Worm (Caenorhabditis elegans) whole organism, L4 larva: Measurements from ENCODE around the gene C31H1.5.

Experiments used
- T20F7.1 ChIP-seq: fragments of 200-800 bp; sonication (Bioruptor generic); optimal IDR thresholded peaks from 2 replicates; lab custom pipeline; 2018; ENCODE audit warnings: mild to moderate bottlenecking, missing genetic modification characterization, missing compliant biosample characterization
- ceh-62 ChIP-seq: sonication (generic microtip); optimal IDR thresholded peaks from 2 replicates; lab custom pipeline; 2017; ENCODE audit warnings: missing biosample characterization, missing genetic modification characterization
- ces-1 ChIP-seq: fragments of 150-350 bp; sonication (generic microtip); optimal IDR thresholded peaks from 4 replicates; lab custom pipeline; 2014; ENCODE audit warnings: missing biosample characterization, missing genetic modification reagents, missing genetic modification characterization
- egl-27 ChIP-seq: sonication (generic microtip); optimal IDR thresholded peaks from 3 replicates; lab custom pipeline; 2017; ENCODE audit warnings: missing biosample characterization, missing genetic modification reagents, missing genetic modification characterization
- jun-1 ChIP-seq: fragments of 150-350 bp; optimal IDR thresholded peaks from 2 replicates; lab custom pipeline; 2014; ENCODE audit warnings: missing biosample characterization, missing genetic modification reagents, missing genetic modification characterization
- nhr-11 ChIP-seq: fragments of 150-350 bp; optimal IDR thresholded peaks from 2 replicates; lab custom pipeline; 2014; ENCODE audit warnings: missing biosample characterization, missing genetic modification characterization
- nhr-237 ChIP-seq: sonication (generic microtip); optimal IDR thresholded peaks from 2 replicates; lab custom pipeline; 2017; ENCODE audit warnings: missing biosample characterization, missing genetic modification characterization
- nhr-25 ChIP-seq: sonication (generic microtip); optimal IDR thresholded peaks from 2 replicates; lab custom pipeline; 2017; ENCODE audit warnings: missing genetic modification characterization, mild to moderate bottlenecking, missing compliant biosample characterization, antibody characterized with exemption, moderate library complexity, borderline replicate concordance; ENCODE audit not compliant: insufficient read depth
- pha-4 ChIP-seq, 2 experiments: fragments of 150-350 bp in 1 of 2; fragments of 200-800 bp in 1 of 2; sonication (Bioruptor generic) in 1 of 2; IDR thresholded peaks in 1 of 2; optimal IDR thresholded peaks in 1 of 2; 2 replicates each; pipeline versions ENCODE4 v1.3.6 to Lab custom; 2014 to 2022; ENCODE audit warnings: missing genetic modification characterization in 2 of 2, missing genetic modification reagents in 2 of 2, missing biosample characterization in 1 of 2, missing compliant biosample characterization in 1 of 2
- pqm-1 ChIP-seq: sonication (generic microtip); optimal IDR thresholded peaks from 2 replicates; lab custom pipeline; 2017; ENCODE audit warnings: missing biosample characterization, missing genetic modification characterization
- zag-1 ChIP-seq: fragments of 150-350 bp; optimal IDR thresholded peaks from 2 replicates; lab custom pipeline; 2014; ENCODE audit warnings: missing biosample characterization, missing genetic modification characterization

DNA sequence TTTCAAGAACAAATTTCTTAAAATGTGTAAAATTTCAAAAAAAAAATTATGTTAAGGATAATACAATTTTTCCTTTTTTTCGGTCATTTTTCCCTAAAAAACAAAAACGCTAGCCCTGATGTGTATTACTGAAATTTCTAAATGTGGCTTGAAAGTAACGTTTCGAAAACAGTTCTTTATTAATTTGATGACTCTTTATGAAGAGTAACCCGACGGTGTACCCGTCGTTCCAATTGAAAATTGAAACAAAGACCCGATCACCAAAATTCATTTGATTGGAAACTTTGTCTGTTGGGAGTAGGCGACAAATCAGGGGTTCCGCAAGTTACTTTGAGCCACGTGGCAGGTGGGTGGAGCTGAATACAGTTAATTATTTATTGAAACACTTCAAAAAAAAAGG is 36.2 kb upstream of the C31H1.5 start:
- TF ChIP-seq pha-4 (GFP tag; IDR thresholded peaks at IDR 0.05; lab: Robert Waterston, UW) (no peak), pha-4 (tag; optimal IDR thresholded peaks at IDR 0.05; lab: Kevin White, UChicago) (no peak), pqm-1 (tag; lab: Kevin White, UChicago) (no peak), zag-1 (no peak), ceh-62 (tag; lab: Kevin White, UChicago) (no peak), nhr-11 (tag; lab: Kevin White, UChicago) (no peak), ces-1 (GFP tag; lab: Kevin White, UChicago) (no peak), egl-27 (tag; lab: Kevin White, UChicago) (no peak), nhr-237 (tag; lab: Kevin White, UChicago) (no peak), nhr-25 (tag; lab: Kevin White, UChicago) (no peak), jun-1 (no peak), T20F7.1 (GFP tag; lab: Kevin White, UChicago) (no peak)
